Fruit fly (Drosophila melanogaster): Measurements from ENCODE around the gene Trx2.

Trx2 gene

dm6 chr2L:9568360-9569088 lies 44.4 kb upstream of the Trx2 start, which contains the start of gene brwl (continued):
- peak; percentile 98 for TF ChIP-seq CG12299 (tag; optimal IDR thresholded peaks at IDR 0.05)
- TF ChIP-seq jumu (GFP tag; optimal IDR thresholded peaks at IDR 0.05) = peak; percentile 98
- TF ChIP-seq CG3847 (GFP tag; IDR thresholded peaks at IDR 0.05) = peak; percentile 98
- TF ChIP-seq CG2875 (GFP tag; optimal IDR thresholded peaks at IDR 0.05) = peak; percentile 99
- TF ChIP-seq ham (GFP tag; IDR thresholded peaks at IDR 0.05) = peak; percentile 95
- TF ChIP-seq CG17829 (tag; optimal IDR thresholded peaks at IDR 0.05) = peak; percentile 99
- TF ChIP-seq CG31441 (GFP tag; IDR thresholded peaks at IDR 0.05) = peak; percentile 99
- peak; percentile 97 for TF ChIP-seq CG7271 (tag; optimal IDR thresholded peaks at IDR 0.05)
- peak; percentile 98 for TF ChIP-seq Abd-B (GFP tag; optimal IDR thresholded peaks at IDR 0.05)
- TF ChIP-seq CG2712 (tag; optimal IDR thresholded peaks at IDR 0.05) = peak; percentile 99
- TF ChIP-seq nmo (GFP tag; optimal IDR thresholded peaks at IDR 0.05) = peak; percentile 99
- TF ChIP-seq Lim3 (GFP tag; IDR thresholded peaks at IDR 0.05) = peak; percentile 92
- TF ChIP-seq tna (GFP tag; IDR thresholded peaks at IDR 0.05; ENCODE audit: partially characterized antibody) = no peak
- peak; percentile 99 for TF ChIP-seq Oli (tag; optimal IDR thresholded peaks at IDR 0.05)
- TF ChIP-seq CG33213 (GFP tag; optimal IDR thresholded peaks at IDR 0.05) = peak; percentile 97
- TF ChIP-seq vfl (GFP tag; optimal IDR thresholded peaks at IDR 0.05) = peak; percentile 96
- peak; percentile 98 for TF ChIP-seq zfh1 (GFP tag; IDR thresholded peaks at IDR 0.05)
- peak; percentile 87 for TF ChIP-seq wek (GFP tag; optimal IDR thresholded peaks at IDR 0.05)
- TF ChIP-seq chm (GFP tag; IDR thresholded peaks at IDR 0.05) = peak; percentile 95
- TF ChIP-seq odd (GFP tag; optimal IDR thresholded peaks at IDR 0.05) = peak; percentile 99
- TF ChIP-seq Dip2 (GFP tag; IDR thresholded peaks at IDR 0.05) = peak; percentile 77
- TF ChIP-seq grau (tag; optimal IDR thresholded peaks at IDR 0.05) = peak; percentile 98
- 0 out of 3 replicates have a peak, but pooled peaks have one; percentile 29 for TF ChIP-seq CG16813 (GFP tag; IDR thresholded peaks at IDR 0.05; ENCODE audit: partially characterized antibody)
- TF ChIP-seq CG11504 (tag; optimal IDR thresholded peaks at IDR 0.05) = peak; percentile 98
- TF ChIP-seq CG30403 (GFP tag; optimal IDR thresholded peaks at IDR 0.05) = peak; percentile 99
- TF ChIP-seq Dp (GFP tag; optimal IDR thresholded peaks at IDR 0.05) = peak; percentile 19
- TF ChIP-seq CG6272 (GFP tag; IDR thresholded peaks at IDR 0.05) = peak; percentile 98
- peak; percentile 98 for TF ChIP-seq Side (GFP tag; optimal IDR thresholded peaks at IDR 0.05)
- TF ChIP-seq sob (GFP tag; IDR thresholded peaks at IDR 0.05) = peak; percentile 98
- peak; percentile 81 for TF ChIP-seq crol (GFP tag; IDR thresholded peaks at IDR 0.05)
- TF ChIP-seq ap (GFP tag; IDR thresholded peaks at IDR 0.05) = peak; percentile 97
- TF ChIP-seq CG43689 (GFP tag; IDR thresholded peaks at IDR 0.05) = peak; percentile 93
- peak; percentile 99 for TF ChIP-seq unpg (GFP tag; optimal IDR thresholded peaks at IDR 0.05)
- peak; percentile 97 for TF ChIP-seq CG11456 (GFP tag; IDR thresholded peaks at IDR 0.05)
- peak; percentile 96 for TF ChIP-seq fd102C (GFP tag; optimal IDR thresholded peaks at IDR 0.05)
- peak; percentile 96 for TF ChIP-seq NC2α (GFP tag; optimal IDR thresholded peaks at IDR 0.05)
- peak; percentile 99 for TF ChIP-seq Ssrp (tag; optimal IDR thresholded peaks at IDR 0.05)
- peak; percentile 99 for TF ChIP-seq lab (GFP tag; optimal IDR thresholded peaks at IDR 0.05)
- peak; percentile 95 for TF ChIP-seq wdn (GFP tag; IDR thresholded peaks at IDR 0.05)
- no peak for TF ChIP-seq CG1832 (GFP tag; optimal IDR thresholded peaks at IDR 0.05)
- peak; percentile 99 for TF ChIP-seq CG6813 (GFP tag; optimal IDR thresholded peaks at IDR 0.05)
- peak; percentile 97 for TF ChIP-seq repo (GFP tag; optimal IDR thresholded peaks at IDR 0.05)
- peak; percentile 90 for TF ChIP-seq Nf-YB (GFP tag; optimal IDR thresholded peaks at IDR 0.05)
- peak; percentile 98 for TF ChIP-seq CG2199 (GFP tag; IDR thresholded peaks at IDR 0.05)
- peak; percentile 95 for TF ChIP-seq Hmx (GFP tag; optimal IDR thresholded peaks at IDR 0.05)
- peak; percentile 99 for TF ChIP-seq PHDP (tag; optimal IDR thresholded peaks at IDR 0.05)
- TF ChIP-seq da (GFP tag; optimal IDR thresholded peaks at IDR 0.05) = peak; percentile 95
- TF ChIP-seq Drgx (GFP tag; IDR thresholded peaks at IDR 0.05) = peak; percentile 99
- TF ChIP-seq zen (tag; optimal IDR thresholded peaks at IDR 0.05) = peak; percentile 99
